Fruit fly (Drosophila melanogaster) whole organism, prepupa: ENCODE data around the gene Inx2.
A peak's percentile ranks its signal among the peaks of the same experiment; 100 is the strongest.

Source experiments
- CG16779 ChIP-seq: fragments of 200-800 bp; sonication (Bioruptor generic); optimal IDR thresholded peaks from 3 replicates; lab custom pipeline; 2017; ENCODE audit warnings: missing biosample characterization, mild to moderate bottlenecking, missing genetic modification characterization
- CG31627 ChIP-seq: fragments of 200-800 bp; sonication (Bioruptor generic); optimal IDR thresholded peaks from 3 replicates; lab custom pipeline; 2016; ENCODE audit warnings: missing biosample characterization, missing genetic modification characterization
- CG6276 ChIP-seq: fragments of 200-800 bp; sonication (Bioruptor generic); optimal IDR thresholded peaks from 2 replicates; lab custom pipeline; 2017; ENCODE audit warnings: missing biosample characterization, mild to moderate bottlenecking, missing genetic modification characterization
- CG9139 ChIP-seq: fragments of 200-800 bp; sonication (Bioruptor generic); optimal IDR thresholded peaks from 3 replicates; lab custom pipeline; 2017; ENCODE audit warnings: missing biosample characterization, mild to moderate bottlenecking, missing genetic modification characterization
- Eip75B ChIP-seq: fragments of 200-800 bp; sonication (Bioruptor generic); optimal IDR thresholded peaks from 3 replicates; lab custom pipeline; 2016; ENCODE audit warnings: missing biosample characterization, missing genetic modification characterization
- Sox14 ChIP-seq: fragments of 200-800 bp; sonication (Bioruptor generic); optimal IDR thresholded peaks from 3 replicates; lab custom pipeline; 2016; ENCODE audit warnings: missing biosample characterization, missing genetic modification characterization
- Sox15 ChIP-seq: fragments of 200-800 bp; sonication (Bioruptor generic); optimal IDR thresholded peaks from 3 replicates; lab custom pipeline; 2016; ENCODE audit warnings: missing biosample characterization, missing genetic modification characterization
- dac ChIP-seq: fragments of 200-800 bp; sonication (Bioruptor generic); optimal IDR thresholded peaks from 2 replicates; lab custom pipeline; 2017; ENCODE audit warnings: missing biosample characterization, mild to moderate bottlenecking, missing genetic modification characterization
- pdm3 ChIP-seq: fragments of 200-800 bp; sonication (Bioruptor generic); optimal IDR thresholded peaks from 3 replicates; lab custom pipeline; 2016; ENCODE audit warnings: missing biosample characterization, missing genetic modification characterization
- ss ChIP-seq, 2 experiments: fragments of 200-800 bp; sonication (Bioruptor generic); optimal IDR thresholded peaks; 2 replicates in 1 of 2; 3 replicates in 1 of 2; lab custom pipeline; 2017 to 2018; ENCODE audit warnings: mild to moderate bottlenecking in 2 of 2, missing biosample characterization in 2 of 2, missing genetic modification characterization in 2 of 2, moderate library complexity in 1 of 2

- TF ChIP-seq pdm3 (peak; percentile 45), ss (GFP tag; optimal IDR thresholded peaks at IDR 0.05; lab: Kevin White, UChicago) (peak; percentile 34 to 49), CG16779 (peak; percentile 30), CG6276 (GFP tag; lab: Kevin White, UChicago) (no peak), Sox15 (GFP tag; lab: Kevin White, UChicago) (no peak), CG9139 (GFP tag; lab: Kevin White, UChicago) (no peak), Eip75B (GFP tag; lab: Kevin White, UChicago) (peak; percentile 71), dac (no peak), CG31627 (GFP tag; lab: Kevin White, UChicago) (peak; percentile 37), Sox14 (GFP tag; lab: Kevin White, UChicago) (peak; percentile 25)
Measured at dm6 chrX:7014931-7015428, 16.5 kb downstream of the Inx2 start.
